Worm (Caenorhabditis elegans): ENCODE results near the gene prp-18.

ce11 chrIV:9846574-9846973 lies 37.6 kb downstream of the prp-18 start, which contains the start of gene K07F5.6:
- no peak for TF ChIP-seq unc-62 (GFP tag; optimal IDR thresholded peaks at IDR 0.05)
- TF ChIP-seq ZK546.5 (tag; optimal IDR thresholded peaks at IDR 0.05): no peak
- no peak for TF ChIP-seq fos-1 (tag; optimal IDR thresholded peaks at IDR 0.05)
- TF ChIP-seq lsy-2 (tag; optimal IDR thresholded peaks at IDR 0.05): no peak
- no peak for TF ChIP-seq snpc-4 (tag; optimal IDR thresholded peaks at IDR 0.05)
- no peak for TF ChIP-seq nhr-77 (tag; optimal IDR thresholded peaks at IDR 0.05)
- TF ChIP-seq ztf-1 (GFP tag; conservative IDR thresholded peaks at IDR 0.05): no peak
- TF ChIP-seq crh-2 (tag; optimal IDR thresholded peaks at IDR 0.05): no peak
- no peak for TF ChIP-seq egl-27 (tag; optimal IDR thresholded peaks at IDR 0.05)
- no peak for TF ChIP-seq lin-13 (GFP tag; optimal IDR thresholded peaks at IDR 0.05)
- no peak for TF ChIP-seq nhr-11 (tag; optimal IDR thresholded peaks at IDR 0.05)
